Fruit fly (Drosophila melanogaster): ENCODE results near the gene CG1662.

CG1662 gene

dm6 chrX:13338113-13338512 lies 49.2 kb upstream of the CG1662 start, which contains the start of gene CG15747 (continued):
- TF ChIP-seq CG13287 (GFP tag; IDR thresholded peaks at IDR 0.05; ENCODE audit: partially characterized antibody) (peak; percentile 13), dmrt11E (tag; optimal IDR thresholded peaks at IDR 0.05) (no peak), lab (GFP tag; optimal IDR thresholded peaks at IDR 0.05) (no peak), Nf-YA (GFP tag; IDR thresholded peaks at IDR 0.05) (no peak), bsh (GFP tag; optimal IDR thresholded peaks at IDR 0.05) (no peak), exex (tag; optimal IDR thresholded peaks at IDR 0.05) (no peak), CG31441 (GFP tag; IDR thresholded peaks at IDR 0.05) (no peak), slbo (GFP tag; IDR thresholded peaks at IDR 0.05) (peak; percentile 13; the same call in 1 of the 2 replicates), CG10267 (tag; optimal IDR thresholded peaks at IDR 0.05) (no peak), Mrtf (GFP tag; IDR thresholded peaks at IDR 0.05) (no peak), CG30403 (GFP tag; optimal IDR thresholded peaks at IDR 0.05) (no peak), Bteb2 (GFP tag; optimal IDR thresholded peaks at IDR 0.05) (no peak), br (optimal IDR thresholded peaks at IDR 0.05) (no peak), CG8924 (tag; optimal IDR thresholded peaks at IDR 0.05) (no peak), Scr (GFP tag; IDR thresholded peaks at IDR 0.05; ENCODE audit: partially characterized antibody) (peak; percentile 47; the same call in 1 of the 2 replicates), Sry-β (GFP tag; optimal IDR thresholded peaks at IDR 0.05) (no peak), CG4854 (GFP tag; optimal IDR thresholded peaks at IDR 0.05) (no peak), Ptx1 (GFP tag; IDR thresholded peaks at IDR 0.05) (0 out of 2 replicates have a peak, but pooled peaks have one; percentile 22), CG13624 (GFP tag; optimal IDR thresholded peaks at IDR 0.05) (no peak), grau (tag; optimal IDR thresholded peaks at IDR 0.05) (no peak), CG6683 (GFP tag; optimal IDR thresholded peaks at IDR 0.05) (no peak), CG3163 (GFP tag; optimal IDR thresholded peaks at IDR 0.05) (no peak), emc (GFP tag; optimal IDR thresholded peaks at IDR 0.05) (no peak), ro (GFP tag; IDR thresholded peaks at IDR 0.05) (no peak), vnd (GFP tag; IDR thresholded peaks at IDR 0.05; ENCODE audit: partially characterized antibody) (peak; percentile 48; the same call in 1 of the 3 replicates), CG15696 (tag; optimal IDR thresholded peaks at IDR 0.05) (no peak), aop (GFP tag; IDR thresholded peaks at IDR 0.05) (no peak), HLH3B (GFP tag; IDR thresholded peaks at IDR 0.05) (no peak), CG15601 (tag; optimal IDR thresholded peaks at IDR 0.05) (no peak), mld (GFP tag; IDR thresholded peaks at IDR 0.05; ENCODE audit: partially characterized antibody) (no peak), CG8944 (GFP tag; optimal IDR thresholded peaks at IDR 0.05) (no peak), CG15514 (GFP tag; optimal IDR thresholded peaks at IDR 0.05) (no peak), Atf3 (GFP tag; optimal IDR thresholded peaks at IDR 0.05) (no peak), peb (GFP tag; IDR thresholded peaks at IDR 0.05) (no peak), ase (GFP tag; IDR thresholded peaks at IDR 0.05) (no peak), Vsx1 (GFP tag; optimal IDR thresholded peaks at IDR 0.05) (no peak), PHDP (tag; optimal IDR thresholded peaks at IDR 0.05) (no peak), pb (GFP tag; optimal IDR thresholded peaks at IDR 0.05) (no peak), CG18599 (GFP tag; optimal IDR thresholded peaks at IDR 0.05) (no peak), stc (GFP tag; IDR thresholded peaks at IDR 0.05) (no peak), Max (GFP tag; optimal IDR thresholded peaks at IDR 0.05) (no peak), slp2 (GFP tag; optimal IDR thresholded peaks at IDR 0.05) (no peak), Doc3 (GFP tag; IDR thresholded peaks at IDR 0.05; ENCODE audit: partially characterized antibody) (peak; percentile 29; the same call in 2 of the 3 replicates), CG2875 (GFP tag; optimal IDR thresholded peaks at IDR 0.05) (no peak), Myb (GFP tag; optimal IDR thresholded peaks at IDR 0.05) (peak; percentile 53), Six4 (GFP tag; optimal IDR thresholded peaks at IDR 0.05) (no peak), gro (GFP tag; optimal IDR thresholded peaks at IDR 0.05) (no peak), Doc2 (GFP tag; IDR thresholded peaks at IDR 0.05) (no peak), CG34224 (GFP tag; IDR thresholded peaks at IDR 0.05; ENCODE audit: partially characterized antibody) (no peak), cas (GFP tag; IDR thresholded peaks at IDR 0.05) (no peak), BEAF-32 (GFP tag; optimal IDR thresholded peaks at IDR 0.05) (peak; percentile 68)

All from whole organism, embryonic.